Fruit fly (Drosophila melanogaster): Measurements from ENCODE around the gene Syx18.

DNA sequence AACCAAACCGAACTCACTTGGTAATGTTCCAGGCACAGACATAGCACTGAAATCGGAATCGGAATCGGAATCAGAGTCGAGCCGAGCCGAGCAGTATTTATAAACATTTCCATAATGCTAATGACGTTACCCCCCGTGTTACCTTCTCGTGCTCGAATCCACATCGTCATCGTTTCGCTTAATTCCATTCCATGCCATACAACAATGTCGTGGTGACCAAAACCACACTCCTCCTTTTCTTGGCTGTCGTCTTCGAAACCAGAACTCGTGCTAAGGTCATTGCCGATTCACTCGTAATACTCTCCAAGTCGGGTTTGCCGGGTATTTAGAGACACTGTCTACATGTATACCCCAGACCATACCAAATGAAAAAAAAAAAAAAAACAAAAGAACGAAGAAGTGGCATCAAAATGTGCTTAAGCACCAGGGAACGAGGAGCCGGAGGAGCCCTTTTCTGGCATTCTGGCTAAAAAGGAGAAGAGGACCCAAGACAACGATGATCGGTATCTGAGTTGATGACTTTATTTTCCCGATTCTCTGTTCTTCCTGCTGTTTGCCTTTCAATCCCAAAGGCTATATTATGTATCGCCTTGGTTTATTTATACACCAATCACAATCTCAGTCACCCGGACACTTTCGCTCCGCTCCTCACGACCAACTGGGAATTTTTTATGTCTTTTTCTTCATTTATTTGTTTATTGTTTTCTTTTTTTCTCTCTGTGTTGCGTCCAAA is 21.8 kb downstream of the Syx18 start:
- TF ChIP-seq Crg-1 (GFP tag; optimal IDR thresholded peaks at IDR 0.05) = no peak
- no peak for TF ChIP-seq CG1620 (GFP tag; optimal IDR thresholded peaks at IDR 0.05)
- TF ChIP-seq tj (GFP tag; optimal IDR thresholded peaks at IDR 0.05) = peak; percentile 71
- no peak for TF ChIP-seq bab1 (GFP tag; optimal IDR thresholded peaks at IDR 0.05)
- TF ChIP-seq Mnt (GFP tag; optimal IDR thresholded peaks at IDR 0.05) = no peak
- no peak for TF ChIP-seq CG7045 (GFP tag; optimal IDR thresholded peaks at IDR 0.05)
- no peak for TF ChIP-seq CG5204 (GFP tag; optimal IDR thresholded peaks at IDR 0.05)
- TF ChIP-seq kay (GFP tag; ENCODE audit: borderline replicate concordance) = peak; percentile 67
- no peak for TF ChIP-seq CG7101 (tag; optimal IDR thresholded peaks at IDR 0.05)
- TF ChIP-seq CG33017 (tag; optimal IDR thresholded peaks at IDR 0.05) = no peak
- TF ChIP-seq pad (GFP tag; optimal IDR thresholded peaks at IDR 0.05) = no peak

Measured in whole organism, adult.